Worm (Caenorhabditis elegans) whole organism, young adult: ENCODE results near the gene frm-10.
A peak's percentile ranks its signal among the peaks of the same experiment; 100 is the strongest.

Experiments
- B0035.1 ChIP-seq: sonication (generic microtip); optimal IDR thresholded peaks from 2 replicates; lab custom pipeline; 2016; ENCODE audit warnings: missing genetic modification characterization, mild to moderate bottlenecking, missing compliant biosample characterization, missing genotype, missing genetic modification reagents
- C06A6.2 ChIP-seq: fragments of 200-800 bp; sonication (Bioruptor generic); conservative IDR thresholded peaks from 2 replicates; pipeline ENCODE4 v1.3.6; 2022; ENCODE audit warnings: missing genetic modification characterization, missing compliant biosample characterization
- C17E4.6 ChIP-seq: fragments of 200-800 bp; sonication (Bioruptor generic); IDR thresholded peaks from 2 replicates; pipeline ENCODE4 v1.3.6; 2022; ENCODE audit warnings: missing genetic modification reagents, missing genetic modification characterization, missing compliant biosample characterization
- F22D6.2 ChIP-seq: sonication (generic microtip); optimal IDR thresholded peaks from 2 replicates; lab custom pipeline; 2016; ENCODE audit warnings: mild to moderate bottlenecking, missing genetic modification characterization, missing compliant biosample characterization
- F23B12.7 ChIP-seq: sonication (generic microtip); optimal IDR thresholded peaks from 2 replicates; lab custom pipeline; 2017; ENCODE audit warnings: missing genetic modification characterization, mild to moderate bottlenecking, missing compliant biosample characterization, antibody characterized with exemption, moderate library complexity; ENCODE audit not compliant: insufficient read depth
- F49E8.2 ChIP-seq: sonication (generic microtip); optimal IDR thresholded peaks from 3 replicates; lab custom pipeline; 2017; ENCODE audit warnings: missing genetic modification characterization, mild to moderate bottlenecking, missing compliant biosample characterization, antibody characterized with exemption, moderate library complexity; ENCODE audit not compliant: insufficient read depth
- F57C9.4 ChIP-seq: sonication (generic microtip); optimal IDR thresholded peaks from 2 replicates; lab custom pipeline; 2017; ENCODE audit warnings: mild to moderate bottlenecking, missing genetic modification characterization, missing compliant biosample characterization
- Y53F4B.3 ChIP-seq: fragments of 200-800 bp; sonication (Bioruptor generic); IDR thresholded peaks from 2 replicates; pipeline ENCODE4 v1.3.6; 2022; ENCODE audit warnings: missing genetic modification reagents, missing genetic modification characterization, missing compliant biosample characterization
- Y53G8AR.9 ChIP-seq: fragments of 200-800 bp; sonication (Bioruptor generic); conservative IDR thresholded peaks from 2 replicates; pipeline ENCODE4 v1.3.6; 2022; ENCODE audit warnings: missing genetic modification reagents, missing genetic modification characterization, missing compliant biosample characterization
- ZK185.1 ChIP-seq: sonication (generic microtip); optimal IDR thresholded peaks from 2 replicates; lab custom pipeline; 2016; ENCODE audit warnings: mild to moderate bottlenecking, missing genetic modification characterization, missing compliant biosample characterization; ENCODE audit not compliant: poor library complexity, severe bottlenecking
- ama-1 ChIP-seq, 3 experiments: fragments of 150-350 bp in 1 of 3; sonication (generic microtip) in 2 of 3; optimal IDR thresholded peaks; 2 replicates each; lab custom pipeline; 2014 to 2018; ENCODE audit warnings: missing biosample characterization in 2 of 3, missing genetic modification characterization in 2 of 3, missing genetic modification reagents in 2 of 3
- aptf-3 ChIP-seq: fragments of 200-800 bp; sonication (Bioruptor generic); IDR thresholded peaks from 2 replicates; pipeline ENCODE4 v1.3.6; 2022; ENCODE audit warnings: missing genetic modification characterization, missing compliant biosample characterization
- attf-3 ChIP-seq: fragments of 200-800 bp; sonication (Bioruptor generic); conservative IDR thresholded peaks from 2 replicates; pipeline ENCODE4 v1.3.6; 2022; ENCODE audit warnings: missing genetic modification reagents, missing genetic modification characterization, missing compliant biosample characterization
- attf-5 ChIP-seq: fragments of 200-800 bp; sonication (Bioruptor generic); optimal IDR thresholded peaks from 2 replicates; lab custom pipeline; 2018; ENCODE audit warnings: mild to moderate bottlenecking, missing genetic modification characterization, missing compliant biosample characterization
- bed-2 ChIP-seq: fragments of 200-800 bp; sonication (Bioruptor generic); IDR thresholded peaks from 2 replicates; pipeline ENCODE4 v1.3.6; 2022; ENCODE audit warnings: missing genetic modification reagents, missing genetic modification characterization, missing compliant biosample characterization
- cebp-1 ChIP-seq, 2 experiments: fragments of 200-800 bp in 1 of 2; sonication (Bioruptor generic) in 1 of 2; sonication (generic microtip) in 1 of 2; IDR thresholded peaks in 1 of 2; optimal IDR thresholded peaks in 1 of 2; 2 replicates each; pipeline versions ENCODE4 v1.3.6 to Lab custom; 2017 to 2022; ENCODE audit warnings: missing compliant biosample characterization in 2 of 2, missing genetic modification characterization in 2 of 2, mild to moderate bottlenecking in 1 of 2, missing genetic modification reagents in 1 of 2, moderate library complexity in 1 of 2
- ceh-27 ChIP-seq: fragments of 200-800 bp; sonication (Bioruptor generic); optimal IDR thresholded peaks from 2 replicates; lab custom pipeline; 2018; ENCODE audit warnings: mild to moderate bottlenecking, missing genetic modification characterization, moderate library complexity, missing compliant biosample characterization
- die-1 ChIP-seq: sonication (generic microtip); optimal IDR thresholded peaks from 2 replicates; lab custom pipeline; 2016; ENCODE audit warnings: missing genotype, mild to moderate bottlenecking, missing genetic modification characterization, missing compliant biosample characterization
- dpff-1 ChIP-seq: sonication (generic microtip); optimal IDR thresholded peaks from 2 replicates; lab custom pipeline; 2017; ENCODE audit warnings: mild to moderate bottlenecking, missing genetic modification characterization, missing compliant biosample characterization
- egrh-3 ChIP-seq: fragments of 200-800 bp; sonication (Bioruptor generic); IDR thresholded peaks from 2 replicates; pipeline ENCODE4 v1.3.6; 2022; ENCODE audit warnings: missing genetic modification reagents, missing genetic modification characterization, missing compliant biosample characterization
- ekl-4 ChIP-seq: fragments of 200-800 bp; sonication (Bioruptor generic); IDR thresholded peaks from 2 replicates; pipeline ENCODE4 v1.3.6; 2022; ENCODE audit warnings: missing genetic modification reagents, missing genetic modification characterization, missing compliant biosample characterization
- gei-17 ChIP-seq: fragments of 200-800 bp; sonication (Bioruptor generic); optimal IDR thresholded peaks from 2 replicates; lab custom pipeline; 2018; ENCODE audit warnings: mild to moderate bottlenecking, missing genetic modification characterization, missing compliant biosample characterization
- him-1 ChIP-seq: sonication (generic microtip); optimal IDR thresholded peaks from 2 replicates; lab custom pipeline; 2016; ENCODE audit warnings: missing genotype, missing genetic modification reagents, missing genetic modification characterization, missing compliant biosample characterization
- hlh-26 ChIP-seq: fragments of 200-800 bp; sonication (Bioruptor generic); conservative IDR thresholded peaks from 2 replicates; pipeline ENCODE4 v1.3.6; 2022; ENCODE audit warnings: missing genetic modification reagents, missing genetic modification characterization, missing compliant biosample characterization
- let-526 ChIP-seq: fragments of 200-800 bp; sonication (Bioruptor generic); IDR thresholded peaks from 2 replicates; pipeline ENCODE4 v1.3.6; 2022; ENCODE audit warnings: missing genetic modification reagents, missing genetic modification characterization, missing compliant biosample characterization
- lin-40 ChIP-seq: sonication (generic microtip); optimal IDR thresholded peaks from 2 replicates; lab custom pipeline; 2016; ENCODE audit warnings: missing genetic modification characterization, mild to moderate bottlenecking, missing compliant biosample characterization, missing genotype, missing genetic modification reagents
- lir-1 ChIP-seq: fragments of 200-800 bp; sonication (Bioruptor generic); conservative IDR thresholded peaks from 2 replicates; pipeline ENCODE4 v1.3.6; 2022; ENCODE audit warnings: missing genetic modification reagents, missing genetic modification characterization, missing compliant biosample characterization
- lsy-27 ChIP-seq: sonication (generic microtip); optimal IDR thresholded peaks from 2 replicates; lab custom pipeline; 2017; ENCODE audit warnings: missing genetic modification characterization, mild to moderate bottlenecking, missing compliant biosample characterization, antibody characterized with exemption, missing genotype, borderline replicate concordance; ENCODE audit not compliant: insufficient read depth
- mes-4 ChIP-seq: sonication (generic microtip); optimal IDR thresholded peaks from 2 replicates; lab custom pipeline; 2016; ENCODE audit warnings: missing genotype, missing genetic modification characterization, missing compliant biosample characterization
- nfyb-1 ChIP-seq: fragments of 200-800 bp; sonication (Bioruptor generic); IDR thresholded peaks from 2 replicates; pipeline ENCODE4 v1.3.6; 2022; ENCODE audit warnings: missing genetic modification reagents, missing genetic modification characterization, missing compliant biosample characterization
- nhr-120 ChIP-seq: fragments of 200-800 bp; sonication (Bioruptor generic); IDR thresholded peaks from 2 replicates; pipeline ENCODE4 v1.3.6; 2022; ENCODE audit warnings: missing genetic modification characterization, missing compliant biosample characterization
- somi-1 ChIP-seq: fragments of 200-800 bp; sonication (Bioruptor generic); optimal IDR thresholded peaks from 2 replicates; lab custom pipeline; 2018; ENCODE audit warnings: mild to moderate bottlenecking, missing genetic modification characterization, missing compliant biosample characterization
- tbp1 ChIP-seq: fragments of 200-800 bp; sonication (Bioruptor generic); optimal IDR thresholded peaks from 2 replicates; lab custom pipeline; 2018; ENCODE audit warnings: mild to moderate bottlenecking, missing genetic modification characterization, missing compliant biosample characterization
- zfh-2 ChIP-seq: fragments of 200-800 bp; sonication (Bioruptor generic); conservative IDR thresholded peaks from 2 replicates; pipeline ENCODE4 v1.3.6; 2022; ENCODE audit warnings: missing genetic modification reagents, missing genetic modification characterization, missing compliant biosample characterization
- zim-3 ChIP-seq: sonication (generic microtip); optimal IDR thresholded peaks from 2 replicates; lab custom pipeline; 2017; ENCODE audit warnings: mild to moderate bottlenecking, missing genetic modification characterization, moderate library complexity, missing compliant biosample characterization
- ztf-28 ChIP-seq: fragments of 200-800 bp; sonication (Bioruptor generic); IDR thresholded peaks from 2 replicates; pipeline ENCODE4 v1.3.6; 2022; ENCODE audit warnings: missing genetic modification reagents, missing genetic modification characterization, missing compliant biosample characterization
- ztf-6 ChIP-seq: fragments of 200-800 bp; sonication (Bioruptor generic); IDR thresholded peaks from 2 replicates; pipeline ENCODE4 v1.3.6; 2022; ENCODE audit warnings: missing genetic modification reagents, missing genetic modification characterization, missing compliant biosample characterization

Gene frm-10

DNA sequence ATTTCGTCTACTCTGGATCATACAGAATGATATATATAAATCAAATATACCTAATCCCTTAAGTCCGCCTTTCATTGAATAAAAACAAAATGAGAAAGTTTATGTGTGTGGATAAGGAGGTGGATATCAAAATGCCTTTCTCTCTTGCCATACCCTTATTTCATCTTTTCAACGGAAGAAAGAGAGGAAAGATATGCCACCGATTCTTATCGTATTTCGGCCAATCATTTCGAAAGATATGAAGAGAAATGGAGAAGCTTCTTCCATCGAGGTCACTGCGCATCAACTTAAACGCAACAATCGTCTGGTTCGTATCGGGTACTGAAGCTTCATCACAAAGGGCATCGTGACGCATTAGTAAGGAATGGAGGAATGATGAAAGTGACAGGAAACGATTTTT, 49.7 kb upstream of the frm-10 start:
- TF ChIP-seq gei-17 (GFP tag; lab: Kevin White, UChicago): no peak
- TF ChIP-seq, all 124 proteins: peak for 0

DNA sequence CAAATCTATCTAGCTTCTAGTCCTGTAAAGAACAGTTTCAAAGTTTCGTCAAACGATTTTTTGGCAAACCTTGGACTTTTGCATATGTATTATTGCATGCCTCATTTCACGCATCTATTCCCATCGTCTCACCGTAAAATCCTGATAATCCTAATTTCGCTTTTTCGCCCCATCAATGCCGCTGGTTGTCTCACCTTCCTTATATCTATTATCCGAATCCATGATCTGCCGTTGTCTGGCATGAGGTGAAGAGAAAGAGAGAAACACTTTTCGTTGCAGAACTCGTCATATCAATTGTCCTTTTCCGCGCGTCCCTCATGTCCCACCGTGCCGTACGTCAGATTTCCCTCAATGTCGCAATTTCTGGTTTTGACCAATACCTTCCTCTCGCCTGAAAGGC, 48.4 kb upstream of the frm-10 start, which contains the start of gene cut-2:
TSS of gene cut-2 (plus strand) at position 365 of the 400 bp plus-strand sequence.
- TF ChIP-seq let-526 (GFP tag; lab: Robert Waterston, UW) (no peak), lir-1 (GFP tag; lab: Robert Waterston, UW) (no peak), die-1 (no peak), nhr-120 (GFP tag; lab: Robert Waterston, UW) (no peak), zfh-2 (GFP tag; lab: Robert Waterston, UW) (no peak), ZK185.1 (tag; lab: Kevin White, UChicago) (no peak), cebp-1 (GFP tag; IDR thresholded peaks at IDR 0.05; lab: Robert Waterston, UW) (no peak), cebp-1 (tag; optimal IDR thresholded peaks at IDR 0.05; lab: Kevin White, UChicago) (no peak), Y53G8AR.9 (GFP tag; lab: Robert Waterston, UW) (no peak), F49E8.2 (tag; lab: Kevin White, UChicago) (no peak), attf-3 (GFP tag; lab: Robert Waterston, UW) (no peak)

DNA sequence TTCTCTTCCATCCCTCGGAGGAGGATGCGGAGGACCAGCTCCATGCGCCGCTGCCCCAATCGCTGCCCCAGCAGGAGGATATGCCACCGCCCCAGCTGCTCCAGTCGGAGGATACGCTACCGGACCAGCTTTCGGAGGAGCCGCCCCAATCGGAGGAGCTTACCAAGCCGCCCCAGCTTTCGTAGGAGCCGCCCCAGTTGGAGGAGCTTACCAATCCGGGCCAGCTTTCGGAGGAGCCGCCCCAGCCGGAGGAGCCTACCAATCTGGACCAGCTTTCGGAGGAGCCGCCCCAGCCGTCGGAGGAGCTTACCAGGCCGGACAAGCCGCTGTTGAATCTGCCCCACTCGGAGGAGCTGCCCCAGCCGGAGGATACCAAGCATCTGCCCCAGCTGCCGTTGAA, 47.5 kb upstream of the frm-10 start:
- TF ChIP-seq ztf-28 (GFP tag; lab: Robert Waterston, UW) (0 out of 2 replicates have a peak, but pooled peaks have one; percentile 26), zim-3 (peak; percentile 30), bed-2 (no peak), let-526 (GFP tag; lab: Robert Waterston, UW) (no peak), hlh-26 (GFP tag; lab: Robert Waterston, UW) (0 out of 2 replicates have a peak, but pooled peaks have one; percentile 42), C06A6.2 (GFP tag; lab: Robert Waterston, UW) (no peak), somi-1 (GFP tag; lab: Kevin White, UChicago) (peak; percentile 38), aptf-3 (GFP tag; lab: Robert Waterston, UW) (0 out of 2 replicates have a peak, but pooled peaks have one; percentile 45), mes-4 (tag; lab: Kevin White, UChicago) (peak; percentile 53), F57C9.4 (no peak), attf-5 (GFP tag; lab: Kevin White, UChicago) (no peak), egrh-3 (GFP tag; lab: Robert Waterston, UW) (peak; percentile 98), nfyb-1 (0 out of 2 replicates have a peak, but pooled peaks have one; percentile 48)

DNA sequence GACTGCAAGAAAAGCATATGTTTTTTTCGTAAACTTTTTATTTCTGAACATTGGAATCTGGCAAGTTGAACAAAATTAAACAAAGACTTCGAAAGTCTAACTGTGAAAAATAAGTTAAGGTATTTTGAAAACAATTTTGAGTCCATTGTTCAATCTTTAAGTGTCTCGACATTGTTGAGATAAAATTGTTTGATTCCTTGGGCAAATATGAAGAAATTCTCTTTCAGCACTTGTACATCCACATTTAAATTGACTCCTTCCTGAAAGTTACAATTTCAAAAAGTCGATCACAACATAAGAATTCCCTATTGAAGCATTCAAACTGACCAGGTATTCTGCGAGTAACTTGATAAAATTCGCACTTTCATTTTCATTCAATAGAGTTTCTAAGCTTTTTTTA, 46.9 kb upstream of the frm-10 start:
- TF ChIP-seq egrh-3 (GFP tag; lab: Robert Waterston, UW) (no peak), lsy-27 (tag; lab: Kevin White, UChicago) (no peak), F23B12.7 (tag; lab: Kevin White, UChicago) (no peak), ama-1 (optimal IDR thresholded peaks at IDR 0.05; lab: Kevin White, UChicago) (no peak), ama-1 (GFP tag; optimal IDR thresholded peaks at IDR 0.05; lab: Kevin White, UChicago) (no peak), zim-3 (no peak), him-1 (tag; lab: Kevin White, UChicago) (no peak), ekl-4 (GFP tag; lab: Robert Waterston, UW) (no peak), attf-5 (GFP tag; lab: Kevin White, UChicago) (no peak)
- TF ChIP-seq, all 124 proteins: peak for 0

DNA sequence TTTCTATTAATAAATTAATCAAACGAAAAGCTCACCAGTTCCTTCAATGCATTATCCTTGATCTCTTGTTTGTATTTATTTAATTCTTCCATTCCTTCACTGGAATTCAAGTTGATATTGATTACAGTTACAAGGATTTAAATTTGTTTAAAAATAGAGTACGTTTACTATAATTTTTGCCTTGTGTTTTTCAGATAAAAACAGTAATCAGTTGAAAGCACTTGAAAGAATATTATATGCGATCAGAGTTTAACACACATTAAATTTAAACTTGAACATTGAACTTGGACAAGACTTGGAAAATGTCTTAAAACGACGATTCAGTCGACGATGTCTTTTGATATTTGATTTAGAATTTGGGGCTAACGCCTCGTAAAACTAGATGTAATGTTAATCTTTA, 45.5 kb upstream of the frm-10 start, which contains the start of gene F53F1.6:
TSS of gene F53F1.6 (minus strand) at position 101 of the 400 bp plus-strand sequence.
- no peak for TF ChIP-seq Y53F4B.3 (GFP tag; lab: Robert Waterston, UW)
- no peak for TF ChIP-seq tbp1 (GFP tag; lab: Kevin White, UChicago)
- TF ChIP-seq C17E4.6 (GFP tag; lab: Robert Waterston, UW): no peak
- no peak for TF ChIP-seq dpff-1
- TF ChIP-seq ZK185.1 (tag; lab: Kevin White, UChicago): no peak
- no peak for TF ChIP-seq ceh-27
- TF ChIP-seq hlh-26 (GFP tag; lab: Robert Waterston, UW): no peak
- TF ChIP-seq B0035.1: no peak
- TF ChIP-seq lin-40: no peak
- no peak for TF ChIP-seq ztf-6 (GFP tag; lab: Robert Waterston, UW)
- no peak for TF ChIP-seq zfh-2 (GFP tag; lab: Robert Waterston, UW)
- no peak for TF ChIP-seq nhr-120 (GFP tag; lab: Robert Waterston, UW)
- TF ChIP-seq die-1: no peak
- no peak for TF ChIP-seq F22D6.2 (tag; lab: Kevin White, UChicago)
